Worm (Caenorhabditis elegans): Measurements from ENCODE around the gene B0546.5.

The B0546.5 gene

DNA sequence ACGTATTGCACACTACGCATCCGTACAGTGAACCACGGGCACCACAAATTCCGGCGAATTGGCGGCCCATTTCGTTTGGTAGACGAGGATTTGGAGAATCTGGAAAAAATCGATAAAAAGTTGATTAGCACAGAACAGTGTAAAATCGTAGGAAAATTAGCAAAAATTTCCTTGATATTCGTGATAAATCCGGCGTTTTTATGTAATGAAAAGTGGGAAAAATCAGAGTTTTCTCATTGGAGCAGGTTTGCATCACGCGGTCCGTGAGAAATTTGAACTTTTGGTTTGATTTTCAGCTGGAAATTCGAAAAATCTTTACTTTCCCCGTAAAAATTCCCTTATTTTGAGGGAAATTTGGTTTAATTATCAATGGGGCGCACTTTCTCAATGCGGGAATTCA, 5.9 kb downstream of the B0546.5 start, which contains the start of gene B0546.4:
B0546.4 (minus strand) TSS at position 101 of the 400 bp plus-strand sequence.
- TF ChIP-seq lin-39 (tag; optimal IDR thresholded peaks at IDR 0.05): no peak
- TF ChIP-seq pqm-1 (tag; optimal IDR thresholded peaks at IDR 0.05): no peak
- no peak for TF ChIP-seq ztf-11 (tag; optimal IDR thresholded peaks at IDR 0.05)
- no peak for TF ChIP-seq nhr-67 (tag; optimal IDR thresholded peaks at IDR 0.05)
- no peak for TF ChIP-seq zag-1 (tag; optimal IDR thresholded peaks at IDR 0.05)
- no peak for TF ChIP-seq nhr-25 (tag; optimal IDR thresholded peaks at IDR 0.05)
- TF ChIP-seq egl-5 (tag; optimal IDR thresholded peaks at IDR 0.05): no peak
- no peak for TF ChIP-seq nhr-11 (tag; optimal IDR thresholded peaks at IDR 0.05)
- TF ChIP-seq elt-1 (tag; optimal IDR thresholded peaks at IDR 0.05): no peak

DNA sequence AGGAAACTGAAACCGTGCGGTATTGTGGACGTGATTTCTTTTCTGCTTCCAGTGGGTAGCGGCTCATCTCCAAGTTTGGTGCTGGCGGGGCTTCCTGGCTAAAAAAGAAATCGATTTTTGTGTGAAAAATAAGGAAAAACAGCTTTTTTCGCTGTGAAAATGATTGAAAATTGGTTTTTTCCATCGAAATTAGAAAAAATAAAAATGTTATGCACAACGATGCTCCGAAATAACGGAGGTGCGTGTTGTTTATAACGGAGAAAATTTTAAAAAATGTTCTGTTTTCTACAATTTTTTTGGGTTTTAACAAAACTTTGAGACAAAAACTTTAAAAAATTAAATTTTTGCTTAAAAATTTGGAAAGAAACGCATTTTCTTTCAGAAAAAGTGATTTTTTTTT, 6.7 kb downstream of the B0546.5 start:
- TF ChIP-seq mml-1 (tag; optimal IDR thresholded peaks at IDR 0.05) (no peak), lsy-12 (tag; optimal IDR thresholded peaks at IDR 0.05) (no peak), ZK546.5 (tag; optimal IDR thresholded peaks at IDR 0.05) (no peak), elt-1 (tag; optimal IDR thresholded peaks at IDR 0.05) (no peak), nhr-67 (tag; optimal IDR thresholded peaks at IDR 0.05) (no peak), egl-5 (tag; optimal IDR thresholded peaks at IDR 0.05) (no peak), daf-12 (tag; optimal IDR thresholded peaks at IDR 0.05) (no peak), R02D3.7 (tag; optimal IDR thresholded peaks at IDR 0.05) (no peak), nhr-11 (tag; optimal IDR thresholded peaks at IDR 0.05) (no peak), snpc-4 (tag; optimal IDR thresholded peaks at IDR 0.05) (no peak), nhr-12 (tag; optimal IDR thresholded peaks at IDR 0.05) (no peak), sea-2 (GFP tag; optimal IDR thresholded peaks at IDR 0.05) (no peak), ceh-28 (tag; optimal IDR thresholded peaks at IDR 0.05) (no peak), nhr-237 (tag; optimal IDR thresholded peaks at IDR 0.05) (no peak)

DNA sequence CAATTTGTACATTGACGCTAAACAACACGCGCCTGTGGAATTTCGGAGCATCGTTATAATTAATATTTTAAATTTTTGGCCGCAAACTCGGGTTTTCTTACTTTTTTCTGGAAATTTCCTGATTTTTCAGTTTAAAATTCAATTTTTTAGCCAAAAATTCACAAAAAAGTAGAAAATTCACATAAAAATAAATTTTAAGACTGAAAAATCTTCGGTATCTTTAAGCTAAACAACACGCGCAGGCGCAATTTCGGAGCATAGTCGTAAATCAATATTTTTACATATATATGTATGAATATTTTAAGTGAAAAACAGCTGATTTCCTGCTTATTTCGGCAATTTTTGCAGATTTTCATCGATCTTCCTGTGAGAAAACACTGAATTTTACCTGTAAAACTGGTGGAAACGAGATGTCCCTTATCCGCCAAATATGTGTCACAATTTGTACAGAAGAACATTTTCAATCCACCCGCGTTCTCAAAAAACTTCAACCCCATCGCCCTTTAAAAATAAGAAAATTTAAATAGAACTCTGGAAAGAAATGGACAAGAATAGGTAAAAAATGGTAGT, 7.5 kb downstream of the B0546.5 start, which contains the start of gene B0546.3:
B0546.3 (minus strand) TSS at position 504 of the 570 bp plus-strand sequence.
- TF ChIP-seq mml-1 (tag; optimal IDR thresholded peaks at IDR 0.05) (no peak), nhr-28 (tag; optimal IDR thresholded peaks at IDR 0.05) (no peak), pha-4 (tag; optimal IDR thresholded peaks at IDR 0.05) (no peak), lsy-12 (tag; optimal IDR thresholded peaks at IDR 0.05) (no peak), egl-27 (tag; optimal IDR thresholded peaks at IDR 0.05) (no peak), nhr-23 (tag; optimal IDR thresholded peaks at IDR 0.05) (peak; percentile 13), nhr-25 (tag; optimal IDR thresholded peaks at IDR 0.05) (no peak), fos-1 (tag; optimal IDR thresholded peaks at IDR 0.05) (no peak), nhr-11 (tag; optimal IDR thresholded peaks at IDR 0.05) (no peak), daf-12 (tag; optimal IDR thresholded peaks at IDR 0.05) (no peak), elt-2 (tag; optimal IDR thresholded peaks at IDR 0.05) (peak; percentile 2), fkh-2 (tag; optimal IDR thresholded peaks at IDR 0.05) (no peak), tbx-2 (tag; optimal IDR thresholded peaks at IDR 0.05) (no peak), sea-2 (GFP tag; optimal IDR thresholded peaks at IDR 0.05) (no peak), nhr-67 (tag; optimal IDR thresholded peaks at IDR 0.05) (no peak), ama-1 (optimal IDR thresholded peaks at IDR 0.05) (peak; percentile 69), nhr-43 (tag; optimal IDR thresholded peaks at IDR 0.05; ENCODE audit: poor library complexity, severe bottlenecking) (no peak), R02D3.7 (tag; optimal IDR thresholded peaks at IDR 0.05) (no peak)

DNA sequence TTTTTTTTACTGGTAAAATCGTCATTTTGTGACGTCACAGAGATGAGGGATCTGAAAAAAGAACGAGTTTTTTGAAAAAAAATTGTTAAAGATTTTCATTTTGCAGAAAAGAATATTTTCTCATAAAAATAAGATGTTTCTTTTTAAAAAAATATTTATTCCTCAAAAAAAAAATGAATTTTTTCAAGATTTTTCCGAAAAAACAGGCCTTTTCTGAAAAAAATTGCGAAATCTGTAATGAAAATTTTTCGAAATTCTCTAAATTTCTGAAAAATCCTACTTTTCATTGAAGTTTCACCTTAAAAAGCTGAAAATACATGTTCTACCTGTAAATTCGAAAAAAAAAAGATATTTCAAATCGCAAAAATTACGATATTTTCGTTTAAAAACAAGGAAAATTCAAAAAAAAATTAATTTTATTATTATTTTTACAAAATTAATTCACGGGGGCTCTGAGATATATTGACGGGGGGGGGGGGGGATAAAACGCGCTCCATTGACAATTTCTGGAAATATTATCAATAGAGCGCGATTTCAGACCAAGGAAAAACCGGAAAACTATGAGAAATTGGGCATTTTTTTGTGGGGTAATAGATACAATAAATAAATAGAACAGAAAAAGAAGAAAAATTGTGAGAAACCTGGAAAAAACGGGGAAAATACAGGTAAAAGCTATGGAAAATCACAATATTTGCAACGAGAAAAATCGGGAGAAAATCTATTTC, 11.7 kb downstream of the B0546.5 start, which contains the start of gene otub-4:
otub-4 (minus strand) TSS at position 51 of the 725 bp plus-strand sequence.
- TF ChIP-seq tbx-2 (tag; optimal IDR thresholded peaks at IDR 0.05) (no peak), ceh-16 (tag; optimal IDR thresholded peaks at IDR 0.05) (no peak), fos-1 (tag; optimal IDR thresholded peaks at IDR 0.05) (no peak), zag-1 (tag; optimal IDR thresholded peaks at IDR 0.05) (no peak), egl-27 (tag; optimal IDR thresholded peaks at IDR 0.05) (no peak), daf-12 (tag; optimal IDR thresholded peaks at IDR 0.05) (no peak), fkh-2 (tag; optimal IDR thresholded peaks at IDR 0.05) (no peak)

DNA sequence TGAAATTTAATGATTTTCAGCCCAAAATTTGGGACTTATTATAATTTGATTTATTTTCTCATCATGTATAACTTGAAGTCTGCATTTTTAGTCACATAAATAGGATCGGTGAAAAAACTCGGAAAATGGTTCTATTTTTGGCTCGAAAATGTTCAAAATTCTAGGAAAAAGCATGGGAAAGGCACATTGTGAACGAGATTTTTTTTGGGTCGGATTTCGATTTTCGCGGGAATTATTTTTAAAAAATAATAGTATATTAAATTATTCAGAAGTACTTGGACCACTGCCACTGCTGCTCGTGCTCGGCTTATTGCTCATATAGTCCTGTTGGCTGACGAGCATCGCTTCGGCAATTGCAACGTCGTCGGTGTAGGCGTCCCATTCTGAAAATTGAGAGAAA, 16.5 kb downstream of the B0546.5 start:
- no peak for TF ChIP-seq sea-2 (GFP tag; optimal IDR thresholded peaks at IDR 0.05)
- no peak for TF ChIP-seq eor-1 (tag; optimal IDR thresholded peaks at IDR 0.05)
- no peak for TF ChIP-seq snpc-4 (tag; optimal IDR thresholded peaks at IDR 0.05)
- TF ChIP-seq tbx-2 (tag; optimal IDR thresholded peaks at IDR 0.05): no peak
- TF ChIP-seq hmg-11 (tag; optimal IDR thresholded peaks at IDR 0.05): no peak

Data from whole organism, L3 larva.